Worm (Caenorhabditis elegans): ENCODE results near the gene srm-6.

srm-6 gene

DNA sequence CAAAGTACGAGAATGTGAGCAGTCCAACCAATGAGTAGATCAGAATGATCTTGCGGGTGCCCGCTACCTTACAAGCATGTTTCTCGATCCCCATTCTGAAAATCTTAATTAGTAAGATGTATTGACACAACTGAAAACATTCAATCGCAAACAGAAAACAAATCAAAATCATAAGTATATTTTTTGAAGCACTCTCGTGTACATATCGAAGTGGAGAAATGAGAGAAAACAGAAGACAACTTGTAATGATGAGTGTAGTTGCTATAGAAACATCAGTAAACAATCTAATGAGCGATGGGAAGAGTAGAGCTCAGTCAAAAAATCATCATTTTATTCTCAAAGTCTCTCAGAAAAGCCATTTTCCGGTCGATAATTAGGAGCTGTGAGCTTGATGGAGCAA is 24.1 kb upstream of the srm-6 start, which contains the start of gene F14D7.8:
Gene F14D7.8, minus strand, starts transcription at position 101 of the 400 bp plus-strand sequence.
- no peak for TF ChIP-seq ceh-83 (GFP tag; optimal IDR thresholded peaks at IDR 0.05)
- TF ChIP-seq sem-2 (GFP tag; optimal IDR thresholded peaks at IDR 0.05), result no peak
- TF ChIP-seq unc-120 (tag; optimal IDR thresholded peaks at IDR 0.05; ENCODE audit: poor library complexity, severe bottlenecking), result no peak
- no peak for TF ChIP-seq ceh-39 (tag; optimal IDR thresholded peaks at IDR 0.05)
- no peak for TF ChIP-seq nhr-12 (tag; optimal IDR thresholded peaks at IDR 0.05)
- no peak for TF ChIP-seq elt-1 (tag; optimal IDR thresholded peaks at IDR 0.05; ENCODE audit: borderline replicate concordance, insufficient read depth)
- TF ChIP-seq flh-1 (GFP tag; optimal IDR thresholded peaks at IDR 0.05), result no peak
- no peak for TF ChIP-seq elt-3 (tag; optimal IDR thresholded peaks at IDR 0.05)
- TF ChIP-seq M03D4.4 (tag; optimal IDR thresholded peaks at IDR 0.05), result no peak
- TF ChIP-seq lin-13 (tag; optimal IDR thresholded peaks at IDR 0.05), result no peak
- no peak for TF ChIP-seq bed-3 (GFP tag; optimal IDR thresholded peaks at IDR 0.05)
- TF ChIP-seq ces-1 (GFP tag; optimal IDR thresholded peaks at IDR 0.05), result no peak
- TF ChIP-seq mls-2 (tag; optimal IDR thresholded peaks at IDR 0.05), result no peak
- no peak for TF ChIP-seq sptf-1 (tag; optimal IDR thresholded peaks at IDR 0.05)
- no peak for TF ChIP-seq nhr-2 (tag; optimal IDR thresholded peaks at IDR 0.05)

DNA sequence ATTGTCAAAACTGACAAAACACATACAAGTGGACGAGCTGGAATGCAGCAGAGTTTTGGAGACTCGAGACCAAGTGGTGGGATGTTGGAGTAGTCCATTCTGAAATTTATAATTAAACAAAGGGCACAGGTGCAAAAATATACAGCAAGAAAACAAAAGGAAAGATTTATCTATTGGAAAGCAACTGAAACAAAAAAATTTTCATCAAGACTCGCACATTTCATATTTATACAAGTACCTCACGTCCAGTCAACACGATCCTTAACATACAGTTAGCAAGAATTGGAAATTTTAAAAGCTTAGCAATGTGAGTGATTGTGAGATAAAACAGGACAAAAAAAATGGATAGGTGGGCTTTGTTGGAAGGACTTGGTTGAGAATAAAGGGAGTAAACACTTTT is 22.5 kb upstream of the srm-6 start, which contains the start of gene F47B8.1:
Gene F47B8.1, minus strand, starts transcription at position 101 of the 400 bp plus-strand sequence.
- no peak for TF ChIP-seq unc-62 (GFP tag; optimal IDR thresholded peaks at IDR 0.05)
- no peak for TF ChIP-seq mls-2 (tag; optimal IDR thresholded peaks at IDR 0.05)
- TF ChIP-seq ceh-83 (GFP tag; optimal IDR thresholded peaks at IDR 0.05), result no peak
- no peak for TF ChIP-seq ceh-39 (tag; optimal IDR thresholded peaks at IDR 0.05)
- TF ChIP-seq M03D4.4 (tag; optimal IDR thresholded peaks at IDR 0.05), result no peak
- no peak for TF ChIP-seq nhr-28 (tag; optimal IDR thresholded peaks at IDR 0.05)
- TF ChIP-seq nhr-237 (tag; optimal IDR thresholded peaks at IDR 0.05), result no peak
- TF ChIP-seq ham-2 (GFP tag; optimal IDR thresholded peaks at IDR 0.05), result no peak
- no peak for TF ChIP-seq sem-2 (GFP tag; optimal IDR thresholded peaks at IDR 0.05)
- TF ChIP-seq ces-1 (GFP tag; optimal IDR thresholded peaks at IDR 0.05), result no peak
- no peak for TF ChIP-seq flh-1 (GFP tag; optimal IDR thresholded peaks at IDR 0.05)
- TF ChIP-seq drap-1 (GFP tag; optimal IDR thresholded peaks at IDR 0.05), result no peak
- TF ChIP-seq lin-32 (GFP tag; optimal IDR thresholded peaks at IDR 0.05), result no peak
- TF ChIP-seq nhr-12 (tag; optimal IDR thresholded peaks at IDR 0.05), result no peak
- TF ChIP-seq elt-1 (tag; optimal IDR thresholded peaks at IDR 0.05; ENCODE audit: borderline replicate concordance, insufficient read depth), result no peak
- TF ChIP-seq unc-120 (tag; optimal IDR thresholded peaks at IDR 0.05; ENCODE audit: poor library complexity, severe bottlenecking), result no peak
- no peak for TF ChIP-seq lin-13 (tag; optimal IDR thresholded peaks at IDR 0.05)
- TF ChIP-seq mep-1 (tag; optimal IDR thresholded peaks at IDR 0.05), result no peak
- TF ChIP-seq hlh-1 (tag; optimal IDR thresholded peaks at IDR 0.05), result no peak
- no peak for TF ChIP-seq nhr-76 (tag; optimal IDR thresholded peaks at IDR 0.05)

DNA sequence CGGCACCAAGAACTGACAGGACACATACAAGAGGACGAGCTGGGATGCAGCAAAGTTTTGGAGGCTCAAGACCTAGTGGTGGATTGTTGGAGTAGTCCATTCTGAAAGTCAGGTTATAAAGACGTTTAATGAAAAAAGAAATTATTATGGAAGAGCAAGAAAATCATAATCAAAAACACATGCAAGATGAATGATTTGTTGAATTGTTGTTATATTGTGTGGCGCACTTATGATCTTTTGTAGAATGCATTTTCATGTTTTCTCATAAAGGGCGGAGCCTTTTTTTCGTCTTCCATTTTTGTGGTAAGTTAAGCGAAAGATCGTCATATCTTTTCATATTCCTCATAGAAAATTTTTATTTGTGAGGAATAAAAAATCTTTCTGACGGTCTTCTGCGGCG is 20.2 kb upstream of the srm-6 start, which contains the start of gene F47B8.2:
Gene F47B8.2, minus strand, starts transcription at position 101 of the 400 bp plus-strand sequence.
- TF ChIP-seq snpc-4 (tag; optimal IDR thresholded peaks at IDR 0.05), result no peak
- TF ChIP-seq sem-2 (GFP tag; optimal IDR thresholded peaks at IDR 0.05), result no peak
- no peak for TF ChIP-seq lin-13 (tag; optimal IDR thresholded peaks at IDR 0.05)

- TF ChIP-seq bed-3 (GFP tag; optimal IDR thresholded peaks at IDR 0.05) (no peak), cnd-1 (tag; optimal IDR thresholded peaks at IDR 0.05) (no peak), mab-5 (tag; optimal IDR thresholded peaks at IDR 0.05) (no peak), drap-1 (GFP tag; optimal IDR thresholded peaks at IDR 0.05) (no peak), ztf-11 (tag; optimal IDR thresholded peaks at IDR 0.05) (no peak), snpc-4 (tag; optimal IDR thresholded peaks at IDR 0.05) (no peak), mls-2 (tag; optimal IDR thresholded peaks at IDR 0.05) (no peak), unc-62 (GFP tag; optimal IDR thresholded peaks at IDR 0.05) (no peak), ceh-39 (tag; optimal IDR thresholded peaks at IDR 0.05) (no peak), ces-1 (GFP tag; optimal IDR thresholded peaks at IDR 0.05) (no peak), sem-2 (GFP tag; optimal IDR thresholded peaks at IDR 0.05) (no peak), lin-13 (tag; optimal IDR thresholded peaks at IDR 0.05) (no peak), nhr-28 (tag; optimal IDR thresholded peaks at IDR 0.05) (no peak), lin-32 (GFP tag; optimal IDR thresholded peaks at IDR 0.05) (no peak), flh-1 (GFP tag; optimal IDR thresholded peaks at IDR 0.05) (no peak), M03D4.4 (tag; optimal IDR thresholded peaks at IDR 0.05) (no peak)
These were observed 19.6 kb upstream of the srm-6 start for ce11 chrV:14317204-14317603.

- TF ChIP-seq lin-13 (tag; optimal IDR thresholded peaks at IDR 0.05) (no peak), unc-120 (tag; optimal IDR thresholded peaks at IDR 0.05; ENCODE audit: poor library complexity, severe bottlenecking) (no peak), ham-2 (GFP tag; optimal IDR thresholded peaks at IDR 0.05) (no peak), hlh-1 (tag; optimal IDR thresholded peaks at IDR 0.05) (no peak), nhr-2 (tag; optimal IDR thresholded peaks at IDR 0.05) (no peak), blmp-1 (tag; optimal IDR thresholded peaks at IDR 0.05) (no peak), elt-3 (tag; optimal IDR thresholded peaks at IDR 0.05) (no peak), ztf-11 (tag; optimal IDR thresholded peaks at IDR 0.05) (no peak), tbx-8 (GFP tag; optimal IDR thresholded peaks at IDR 0.05) (no peak), zip-8 (tag; optimal IDR thresholded peaks at IDR 0.05) (no peak), elt-1 (tag; optimal IDR thresholded peaks at IDR 0.05; ENCODE audit: borderline replicate concordance, insufficient read depth) (no peak), nhr-76 (tag; optimal IDR thresholded peaks at IDR 0.05) (no peak), ces-1 (GFP tag; optimal IDR thresholded peaks at IDR 0.05) (no peak), bed-3 (GFP tag; optimal IDR thresholded peaks at IDR 0.05) (no peak), ceh-83 (GFP tag; optimal IDR thresholded peaks at IDR 0.05) (no peak), M03D4.4 (tag; optimal IDR thresholded peaks at IDR 0.05) (no peak), nhr-28 (tag; optimal IDR thresholded peaks at IDR 0.05) (no peak), ceh-39 (tag; optimal IDR thresholded peaks at IDR 0.05) (no peak), cnd-1 (tag; optimal IDR thresholded peaks at IDR 0.05) (no peak)
These were observed 19.1 kb upstream of the srm-6 start for ce11 chrV:14317621-14318020.

Data from whole organism, mixed stage, embryonic.